Fruit fly (Drosophila melanogaster) whole organism, embryonic: ENCODE data around the gene CG43998.

Source experiments
- Atf6 ChIP-seq: fragments of 200-800 bp; sonication (Bioruptor generic); IDR thresholded peaks from 2 replicates; pipeline ENCODE4 v1.3.6; 2022; ENCODE audit warnings: missing biosample characterization, missing genetic modification characterization
- B-H1 ChIP-seq: fragments of 200-800 bp; sonication (Bioruptor generic); IDR thresholded peaks from 3 replicates; pipeline ENCODE4 v1.3.6; 2022; ENCODE audit warnings: missing biosample characterization, missing genetic modification characterization
- BtbVII ChIP-seq: fragments of 200-800 bp; sonication (Bioruptor generic); optimal IDR thresholded peaks from 3 replicates; lab custom pipeline; 2017; ENCODE audit warnings: missing biosample characterization, mild to moderate bottlenecking, missing genetic modification characterization
- CG10147 ChIP-seq: fragments of 200-800 bp; sonication (Bioruptor generic); optimal IDR thresholded peaks from 2 replicates; lab custom pipeline; 2019; ENCODE audit warnings: missing biosample characterization, mild to moderate bottlenecking, missing genetic modification characterization, moderate library complexity
- CG11695 ChIP-seq: fragments of 200-800 bp; sonication (Bioruptor generic); IDR thresholded peaks from 3 replicates; pipeline ENCODE4 v1.3.6; 2022; ENCODE audit warnings: missing biosample characterization, missing genetic modification characterization
- CG12236 ChIP-seq: fragments of 200-800 bp; sonication (Bioruptor generic); optimal IDR thresholded peaks from 2 replicates; lab custom pipeline; 2016; ENCODE audit warnings: missing biosample characterization, missing genetic modification characterization
- CG13424 ChIP-seq: fragments of 200-800 bp; sonication (Bioruptor generic); optimal IDR thresholded peaks from 2 replicates; lab custom pipeline; 2019; ENCODE audit warnings: missing biosample characterization, mild to moderate bottlenecking, missing genetic modification characterization, moderate library complexity
- CG13624 ChIP-seq: fragments of 200-800 bp; sonication (Bioruptor generic); optimal IDR thresholded peaks from 2 replicates; lab custom pipeline; 2016; ENCODE audit warnings: missing biosample characterization, missing genetic modification characterization
- CG13775 ChIP-seq: fragments of 200-800 bp; sonication (Bioruptor generic); optimal IDR thresholded peaks from 3 replicates; lab custom pipeline; 2017; ENCODE audit warnings: missing biosample characterization, mild to moderate bottlenecking, missing genetic modification characterization
- CG14441 ChIP-seq: fragments of 200-800 bp; sonication (Bioruptor generic); IDR thresholded peaks from 2 replicates; pipeline ENCODE4 v1.3.6; 2022; ENCODE audit warnings: missing biosample characterization, missing genetic modification characterization
- CG1603 ChIP-seq: fragments of 200-800 bp; sonication (Bioruptor generic); optimal IDR thresholded peaks from 2 replicates; lab custom pipeline; 2019; ENCODE audit warnings: missing biosample characterization, mild to moderate bottlenecking, missing genetic modification characterization, moderate library complexity
- CG16863 ChIP-seq: fragments of 200-800 bp; sonication (Bioruptor generic); optimal IDR thresholded peaks from 3 replicates; lab custom pipeline; 2016; ENCODE audit warnings: missing biosample characterization, missing genetic modification characterization
- CG17802 ChIP-seq: fragments of 200-800 bp; sonication (Bioruptor generic); optimal IDR thresholded peaks from 2 replicates; lab custom pipeline; 2018; ENCODE audit warnings: missing biosample characterization, mild to moderate bottlenecking, missing genetic modification characterization, moderate library complexity
- CG18764 ChIP-seq: fragments of 200-800 bp; sonication (Bioruptor generic); optimal IDR thresholded peaks from 3 replicates; lab custom pipeline; 2016; ENCODE audit warnings: missing biosample characterization, missing genetic modification characterization
- CG2116 ChIP-seq: fragments of 200-800 bp; sonication (Bioruptor generic); optimal IDR thresholded peaks from 3 replicates; lab custom pipeline; 2018; ENCODE audit warnings: missing biosample characterization, mild to moderate bottlenecking, missing genetic modification characterization
- CG2199 ChIP-seq: fragments of 200-800 bp; sonication (Bioruptor generic); IDR thresholded peaks from 3 replicates; pipeline ENCODE4 v1.3.6; 2022; ENCODE audit warnings: missing biosample characterization, missing genetic modification characterization
- CG30403 ChIP-seq: fragments of 200-800 bp; sonication (Bioruptor generic); optimal IDR thresholded peaks from 3 replicates; lab custom pipeline; 2016; ENCODE audit warnings: missing biosample characterization, missing genetic modification characterization
- CG3838 ChIP-seq: fragments of 200-800 bp; sonication (Bioruptor generic); optimal IDR thresholded peaks from 3 replicates; lab custom pipeline; 2016; ENCODE audit warnings: missing biosample characterization, missing genetic modification characterization
- CG7271 ChIP-seq: fragments of 200-800 bp; sonication (Bioruptor generic); optimal IDR thresholded peaks from 2 replicates; lab custom pipeline; 2018; ENCODE audit warnings: missing biosample characterization, mild to moderate bottlenecking, missing genetic modification characterization, moderate library complexity
- CG8089 ChIP-seq: fragments of 200-800 bp; sonication (Bioruptor generic); optimal IDR thresholded peaks from 3 replicates; lab custom pipeline; 2016; ENCODE audit warnings: missing biosample characterization, missing genetic modification characterization
- CG9876 ChIP-seq: fragments of 200-800 bp; sonication (Bioruptor generic); optimal IDR thresholded peaks from 2 replicates; lab custom pipeline; 2016; ENCODE audit warnings: missing biosample characterization, missing genetic modification characterization
- CG9932 ChIP-seq: fragments of 200-800 bp; sonication (Bioruptor generic); IDR thresholded peaks from 2 replicates; pipeline ENCODE4 v1.3.6; 2022; ENCODE audit warnings: missing biosample characterization, missing genetic modification characterization
- CoRest ChIP-seq: fragments of 200-800 bp; sonication (Bioruptor generic); optimal IDR thresholded peaks from 3 replicates; lab custom pipeline; 2018; ENCODE audit warnings: missing biosample characterization, mild to moderate bottlenecking, missing genetic modification characterization, moderate library complexity
- D19B ChIP-seq: fragments of 200-800 bp; sonication (Bioruptor generic); optimal IDR thresholded peaks from 2 replicates; lab custom pipeline; 2017; ENCODE audit warnings: missing biosample characterization, mild to moderate bottlenecking, missing genetic modification characterization
- Eip74EF ChIP-seq, 2 experiments: fragments of 200-800 bp in 1 of 2; fragments of >200 bp in 1 of 2; sonication (Bioruptor generic) in 1 of 2; optimal IDR thresholded peaks; 2 replicates each; lab custom pipeline; 2017 to 2019; ENCODE audit warnings: missing biosample characterization in 2 of 2, missing genetic modification characterization in 2 of 2, mild to moderate bottlenecking in 1 of 2, moderate library complexity in 1 of 2
- Hmr ChIP-seq: fragments of 200-800 bp; sonication (Bioruptor generic); optimal IDR thresholded peaks from 3 replicates; lab custom pipeline; 2017; ENCODE audit warnings: mild to moderate bottlenecking, missing biosample characterization, missing genetic modification reagents, missing genetic modification characterization
- Mad ChIP-seq: fragments of 200-800 bp; sonication (Bioruptor generic); optimal IDR thresholded peaks from 2 replicates; lab custom pipeline; 2016; ENCODE audit warnings: missing biosample characterization, missing genetic modification characterization
- Six4 ChIP-seq: fragments of 200-800 bp; sonication (Bioruptor generic); optimal IDR thresholded peaks from 2 replicates; lab custom pipeline; 2016; ENCODE audit warnings: missing biosample characterization, missing genetic modification characterization
- Sox100B ChIP-seq: fragments of 200-800 bp; sonication (Bioruptor generic); optimal IDR thresholded peaks from 3 replicates; lab custom pipeline; 2018; ENCODE audit warnings: missing biosample characterization, mild to moderate bottlenecking, missing genetic modification characterization
- Spps ChIP-seq: fragments of 200-800 bp; sonication (Bioruptor generic); optimal IDR thresholded peaks from 2 replicates; lab custom pipeline; 2018; ENCODE audit warnings: missing biosample characterization, mild to moderate bottlenecking, missing genetic modification characterization
- danr ChIP-seq: fragments of 200-800 bp; sonication (Bioruptor generic); IDR thresholded peaks from 2 replicates; pipeline ENCODE4 v1.3.6; 2022; ENCODE audit warnings: missing biosample characterization, missing genetic modification characterization
- dpn ChIP-seq, 2 experiments: fragments of 200-800 bp; sonication (Bioruptor generic); optimal IDR thresholded peaks; 3 replicates each; lab custom pipeline; 2016; ENCODE audit warnings: missing biosample characterization in 2 of 2, missing genetic modification characterization in 2 of 2
- ems ChIP-seq: fragments of 200-800 bp; sonication (Bioruptor generic); optimal IDR thresholded peaks from 3 replicates; lab custom pipeline; 2016; ENCODE audit warnings: missing biosample characterization, missing genetic modification characterization
- eyg ChIP-seq: fragments of 200-800 bp; sonication (Bioruptor generic); optimal IDR thresholded peaks from 3 replicates; lab custom pipeline; 2016; ENCODE audit warnings: missing biosample characterization, missing genetic modification characterization
- fu2 ChIP-seq: fragments of 200-800 bp; sonication (Bioruptor generic); optimal IDR thresholded peaks from 2 replicates; lab custom pipeline; 2016; ENCODE audit warnings: missing biosample characterization, missing genetic modification characterization
- jumu ChIP-seq: fragments of 200-800 bp; sonication (Bioruptor generic); optimal IDR thresholded peaks from 3 replicates; lab custom pipeline; 2016; ENCODE audit warnings: missing biosample characterization, missing genetic modification characterization
- kah ChIP-seq: fragments of 200-800 bp; sonication (Bioruptor generic); optimal IDR thresholded peaks from 2 replicates; lab custom pipeline; 2018; ENCODE audit warnings: missing biosample characterization, mild to moderate bottlenecking, missing genetic modification characterization
- kay ChIP-seq: fragments of 200-800 bp; sonication (Bioruptor generic); optimal IDR thresholded peaks from 2 replicates; lab custom pipeline; 2016; ENCODE audit warnings: missing biosample characterization, missing genetic modification characterization
- kni ChIP-seq: fragments of 200-800 bp; sonication (Bioruptor generic); optimal IDR thresholded peaks from 3 replicates; lab custom pipeline; 2017; ENCODE audit warnings: mild to moderate bottlenecking, missing biosample characterization, missing genetic modification reagents, missing genetic modification characterization
- lab ChIP-seq: fragments of 200-800 bp; sonication (Bioruptor generic); optimal IDR thresholded peaks from 3 replicates; lab custom pipeline; 2017; ENCODE audit warnings: missing biosample characterization, missing genetic modification characterization, mild to moderate bottlenecking, moderate library complexity, missing genetic modification reagents
- mld ChIP-seq: fragments of 200-800 bp; sonication (Bioruptor generic); IDR thresholded peaks from 3 replicates; pipeline ENCODE4 v1.3.6; 2022; ENCODE audit warnings: missing biosample characterization, missing genetic modification characterization; ENCODE audit not compliant: partially characterized antibody
- phol ChIP-seq: fragments of 200-800 bp; sonication (Bioruptor generic); optimal IDR thresholded peaks from 3 replicates; lab custom pipeline; 2018; ENCODE audit warnings: missing biosample characterization, mild to moderate bottlenecking, missing genetic modification characterization, moderate library complexity
- pum ChIP-seq: fragments of 200-800 bp; sonication (Bioruptor generic); optimal IDR thresholded peaks from 2 replicates; lab custom pipeline; 2016; ENCODE audit warnings: missing biosample characterization, missing genetic modification characterization
- repo ChIP-seq: fragments of 200-800 bp; sonication (Bioruptor generic); optimal IDR thresholded peaks from 2 replicates; lab custom pipeline; 2016; ENCODE audit warnings: missing biosample characterization, missing genetic modification characterization
- ro ChIP-seq: fragments of 200-800 bp; sonication (Bioruptor generic); IDR thresholded peaks from 2 replicates; pipeline ENCODE4 v1.3.6; 2022; ENCODE audit warnings: missing biosample characterization, missing genetic modification characterization
- run ChIP-seq: fragments of 200-800 bp; sonication (Bioruptor generic); optimal IDR thresholded peaks from 3 replicates; lab custom pipeline; 2018; ENCODE audit warnings: missing biosample characterization, mild to moderate bottlenecking, missing genetic modification characterization
- unc-4 ChIP-seq: fragments of 200-800 bp; sonication (Bioruptor generic); IDR thresholded peaks from 2 replicates; pipeline ENCODE4 v1.3.6; 2022; ENCODE audit warnings: missing biosample characterization, missing genetic modification characterization; ENCODE audit not compliant: partially characterized antibody
- zen ChIP-seq: fragments of 200-800 bp; sonication (Bioruptor generic); optimal IDR thresholded peaks from 3 replicates; lab custom pipeline; 2018; ENCODE audit warnings: missing biosample characterization, mild to moderate bottlenecking, missing genetic modification characterization, moderate library complexity
- zen2 ChIP-seq: fragments of 200-800 bp; sonication (Bioruptor generic); IDR thresholded peaks from 3 replicates; pipeline ENCODE4 v1.3.6; 2022; ENCODE audit warnings: missing biosample characterization, missing genetic modification characterization; ENCODE audit not compliant: partially characterized antibody

CG43998 gene

dm6 chr3R:23922502-23923350 lies 6.1 kb downstream of the CG43998 start, which contains the start of the genes sba and CG31141 (continued):
- TF ChIP-seq CG11695 (GFP tag; lab: Robert Waterston, UW): no peak
- no peak for TF ChIP-seq CG17802 (tag; lab: Kevin White, UChicago)
- peak; percentile 34 for TF ChIP-seq CG2116 (GFP tag; lab: Kevin White, UChicago)
- TF ChIP-seq repo (GFP tag; lab: Kevin White, UChicago): peak; percentile 21
- TF ChIP-seq Mad (GFP tag; lab: Kevin White, UChicago): peak; percentile 33
- TF ChIP-seq CG10147 (GFP tag; lab: Kevin White, UChicago): peak; percentile 45
- TF ChIP-seq CG7271 (tag; lab: Kevin White, UChicago): no peak
- TF ChIP-seq kni (GFP tag; lab: Kevin White, UChicago): peak; percentile 52
- no peak for TF ChIP-seq Atf6 (GFP tag; lab: Robert Waterston, UW)
- no peak for TF ChIP-seq eyg (GFP tag; lab: Kevin White, UChicago)
- TF ChIP-seq dpn (GFP tag; optimal IDR thresholded peaks at IDR 0.05; lab: Kevin White, UChicago): no peak
- no peak for TF ChIP-seq CG16863 (GFP tag; lab: Kevin White, UChicago)
- TF ChIP-seq jumu (GFP tag; lab: Kevin White, UChicago): no peak
- TF ChIP-seq CoRest (tag; lab: Kevin White, UChicago): peak; percentile 59
- TF ChIP-seq phol (tag; lab: Kevin White, UChicago): peak; percentile 15
- TF ChIP-seq CG13775 (GFP tag; lab: Kevin White, UChicago): no peak
- TF ChIP-seq fu2 (GFP tag; lab: Kevin White, UChicago): no peak
- no peak for TF ChIP-seq CG30403 (GFP tag; lab: Kevin White, UChicago)
- peak; percentile 42 for TF ChIP-seq kah (GFP tag; lab: Kevin White, UChicago)
- peak; percentile 29 for TF ChIP-seq Hmr
- peak; percentile 80 for TF ChIP-seq CG1603 (tag; lab: Kevin White, UChicago)
- TF ChIP-seq CG13424 (tag; lab: Kevin White, UChicago): no peak
- TF ChIP-seq zen2 (GFP tag; lab: Robert Waterston, UW): peak; percentile 86
- no peak for TF ChIP-seq CG9932 (GFP tag; lab: Robert Waterston, UW)
- TF ChIP-seq Six4 (GFP tag; lab: Kevin White, UChicago): no peak
- no peak for TF ChIP-seq Sox100B (GFP tag; lab: Kevin White, UChicago)
- no peak for TF ChIP-seq B-H1
- no peak for TF ChIP-seq danr (GFP tag; lab: Robert Waterston, UW)
- TF ChIP-seq CG18764 (GFP tag; lab: Kevin White, UChicago): no peak
- TF ChIP-seq lab: no peak
- no peak for TF ChIP-seq pum (GFP tag; lab: Kevin White, UChicago)
- peak in 1 of 2 experiments; percentile 27 for TF ChIP-seq Eip74EF (GFP tag; optimal IDR thresholded peaks at IDR 0.05; lab: Kevin White, UChicago)
- peak; percentile 4 for TF ChIP-seq Spps (tag; lab: Kevin White, UChicago)
- TF ChIP-seq CG13624 (GFP tag; lab: Kevin White, UChicago): peak; percentile 29
- no peak for TF ChIP-seq CG2199 (GFP tag; lab: Robert Waterston, UW)
- no peak for TF ChIP-seq CG14441
- peak; percentile 9 for TF ChIP-seq BtbVII
- peak; percentile 56 for TF ChIP-seq zen (tag; lab: Kevin White, UChicago)
- no peak for TF ChIP-seq D19B (GFP tag; lab: Kevin White, UChicago)
- peak; percentile 86 for TF ChIP-seq unc-4 (GFP tag; lab: Robert Waterston, UW)
- peak; percentile 9 for TF ChIP-seq CG9876
- no peak for TF ChIP-seq run (tag; lab: Kevin White, UChicago)
- TF ChIP-seq CG8089 (GFP tag; lab: Kevin White, UChicago): no peak
- no peak for TF ChIP-seq kay (GFP tag; lab: Kevin White, UChicago)
- no peak for TF ChIP-seq CG12236 (GFP tag; lab: Kevin White, UChicago)
- no peak for TF ChIP-seq ro
- no peak for TF ChIP-seq CG3838 (GFP tag; lab: Kevin White, UChicago)
- TF ChIP-seq mld (GFP tag; lab: Robert Waterston, UW): peak; percentile 72; the same call in 2 of the 3 replicates
- peak; percentile 6 for TF ChIP-seq ems (GFP tag; lab: Kevin White, UChicago)
